Worm (Caenorhabditis elegans) whole organism, midembryonic: Measurements from ENCODE around the gene srz-37.

Source experiments
- med-1 ChIP-seq: sonication (generic microtip); optimal IDR thresholded peaks from 2 replicates; lab custom pipeline; 2017; ENCODE audit warnings: missing genetic modification characterization, mild to moderate bottlenecking, missing compliant biosample characterization, antibody characterized with exemption, missing genetic modification reagents; ENCODE audit not compliant: insufficient read depth
- tab-1 ChIP-seq: fragments of 200-800 bp; sonication (Bioruptor generic); IDR thresholded peaks from 2 replicates; pipeline ENCODE4 v1.3.6; 2022; ENCODE audit warnings: missing genetic modification characterization, missing compliant biosample characterization

DNA sequence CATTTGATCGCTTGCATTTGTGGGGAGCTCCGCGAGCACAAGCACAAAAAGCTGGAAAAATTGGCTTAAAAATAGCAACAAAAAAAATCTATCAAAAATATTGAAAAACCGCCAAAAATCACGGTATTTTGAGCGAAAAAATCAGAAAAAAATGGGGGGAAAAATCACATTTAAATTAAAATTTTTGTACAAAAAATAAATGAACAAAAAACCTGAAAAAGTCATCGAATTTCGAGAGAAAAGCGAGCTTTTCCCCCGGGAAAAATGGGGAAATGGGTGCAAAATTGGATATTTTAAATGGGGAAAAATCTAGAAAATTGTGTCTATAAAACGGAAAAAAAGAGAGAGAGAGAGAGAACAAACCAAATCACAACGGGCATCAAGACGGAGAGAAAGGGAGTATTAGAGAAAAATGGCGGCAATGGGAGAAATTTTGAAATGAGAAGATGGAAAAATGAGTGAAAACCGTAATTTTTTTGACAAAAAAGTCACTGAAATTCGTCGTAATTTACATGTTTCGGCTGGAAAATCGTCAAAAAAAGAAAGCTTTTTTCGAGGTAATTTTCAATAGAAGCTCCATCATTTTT lies 27.9 kb upstream of the srz-37 start, which contains the start of gene ced-10:
- TF ChIP-seq med-1 (GFP tag; lab: Kevin White, UChicago) (no peak), tab-1 (GFP tag; lab: Robert Waterston, UW) (no peak)
